Fruit fly (Drosophila melanogaster) Kc167 (cell line): ENCODE data around the gene CG2865.
A peak's percentile ranks its signal among the peaks of the same experiment; 100 is the strongest.

Source experiments
- Myc ChIP-seq: fragments of >200 bp; optimal IDR thresholded peaks from 2 replicates; lab custom pipeline; 2017; ENCODE audit warnings: missing external identifiers
- Sin3A ChIP-seq: fragments of >200 bp; optimal IDR thresholded peaks from 2 replicates; lab custom pipeline; 2018; ENCODE audit warnings: missing external identifiers
- h ChIP-seq: fragments of >200 bp; optimal IDR thresholded peaks from 3 replicates; lab custom pipeline; 2018; ENCODE audit warnings: missing external identifiers
- insv ChIP-seq: fragments of >200 bp; optimal IDR thresholded peaks from 3 replicates; lab custom pipeline; 2018; ENCODE audit warnings: missing external identifiers
- psq ChIP-seq: fragments of >200 bp; optimal IDR thresholded peaks from 2 replicates; lab custom pipeline; 2017; ENCODE audit warnings: missing external identifiers
- ttk ChIP-seq: sonication (Bioruptor generic); optimal IDR thresholded peaks from 2 replicates; lab custom pipeline; 2017; ENCODE audit warnings: missing external identifiers

The CG2865 gene

dm6 chrX:2304514-2305235 lies 11.5 kb upstream of the CG2865 start:
- TF ChIP-seq Myc (lab: Kevin White, UChicago) (no peak), psq (lab: Kevin White, UChicago) (no peak), h (lab: Kevin White, UChicago) (no peak), Sin3A (no peak), ttk (lab: Kevin White, UChicago) (no peak), insv (lab: Kevin White, UChicago) (no peak)

dm6 chrX:2303771-2304513 lies 10.7 kb upstream of the CG2865 start:
- TF ChIP-seq insv (lab: Kevin White, UChicago) (peak; percentile 45), Sin3A (no peak), Myc (lab: Kevin White, UChicago) (no peak), psq (lab: Kevin White, UChicago) (no peak), h (lab: Kevin White, UChicago) (no peak), ttk (lab: Kevin White, UChicago) (no peak)

- TF ChIP-seq ttk (lab: Kevin White, UChicago) (no peak), psq (lab: Kevin White, UChicago) (no peak), insv (lab: Kevin White, UChicago) (no peak), h (lab: Kevin White, UChicago) (no peak), Myc (lab: Kevin White, UChicago) (no peak), Sin3A (no peak)
Measured at dm6 chrX:2302875-2303274, 9.7 kb upstream of the CG2865 start.

- TF ChIP-seq ttk (lab: Kevin White, UChicago) (no peak), psq (lab: Kevin White, UChicago) (no peak), Sin3A (no peak), Myc (lab: Kevin White, UChicago) (no peak), h (lab: Kevin White, UChicago) (no peak)
Measured at dm6 chrX:2301613-2302522, 8.7 kb upstream of the CG2865 start.

dm6 chrX:2301069-2301508 lies 7.9 kb upstream of the CG2865 start:
- no peak for TF ChIP-seq ttk (lab: Kevin White, UChicago)
- TF ChIP-seq h (lab: Kevin White, UChicago) = no peak
- TF ChIP-seq Sin3A = no peak
- no peak for TF ChIP-seq insv (lab: Kevin White, UChicago)
- TF ChIP-seq psq (lab: Kevin White, UChicago) = no peak
- TF ChIP-seq Myc (lab: Kevin White, UChicago) = no peak

- TF ChIP-seq psq (lab: Kevin White, UChicago) = no peak
- no peak for TF ChIP-seq Sin3A
- no peak for TF ChIP-seq insv (lab: Kevin White, UChicago)
- no peak for TF ChIP-seq ttk (lab: Kevin White, UChicago)
- TF ChIP-seq h (lab: Kevin White, UChicago) = no peak
- TF ChIP-seq Myc (lab: Kevin White, UChicago) = no peak
Measured at dm6 chrX:2300293-2301068, 7.3 kb upstream of the CG2865 start.

- TF ChIP-seq psq (lab: Kevin White, UChicago) = no peak
- no peak for TF ChIP-seq Sin3A
- no peak for TF ChIP-seq ttk (lab: Kevin White, UChicago)
- no peak for TF ChIP-seq h (lab: Kevin White, UChicago)
- no peak for TF ChIP-seq insv (lab: Kevin White, UChicago)
- TF ChIP-seq Myc (lab: Kevin White, UChicago) = no peak
Measured at dm6 chrX:2298708-2299370, 5.6 kb upstream of the CG2865 start.

dm6 chrX:2297428-2298200 lies 4.4 kb upstream of the CG2865 start:
- TF ChIP-seq h (lab: Kevin White, UChicago) = no peak
- no peak for TF ChIP-seq ttk (lab: Kevin White, UChicago)
- TF ChIP-seq Sin3A = no peak
- no peak for TF ChIP-seq insv (lab: Kevin White, UChicago)
- TF ChIP-seq psq (lab: Kevin White, UChicago) = no peak
- TF ChIP-seq Myc (lab: Kevin White, UChicago) = no peak

dm6 chrX:2296230-2297044 lies 3.2 kb upstream of the CG2865 start:
- TF ChIP-seq Sin3A (no peak), ttk (lab: Kevin White, UChicago) (no peak), h (lab: Kevin White, UChicago) (no peak), Myc (lab: Kevin White, UChicago) (no peak), psq (lab: Kevin White, UChicago) (no peak), insv (lab: Kevin White, UChicago) (no peak)
